Worm (Caenorhabditis elegans) whole organism, L4 larva: ENCODE data around the gene suex-1.

Experiments
- F10B5.3 ChIP-seq: sonication (generic microtip); optimal IDR thresholded peaks from 2 replicates; lab custom pipeline; 2016; ENCODE audit warnings: mild to moderate bottlenecking, missing genetic modification characterization, missing compliant biosample characterization
- F26F4.8 ChIP-seq: fragments of 200-800 bp; sonication (Bioruptor generic); conservative IDR thresholded peaks from 2 replicates; pipeline ENCODE4 v1.3.6; 2022; ENCODE audit warnings: missing genetic modification characterization, missing compliant biosample characterization
- F37D6.2 ChIP-seq: sonication (generic microtip); optimal IDR thresholded peaks from 2 replicates; lab custom pipeline; 2016; ENCODE audit warnings: mild to moderate bottlenecking, missing genetic modification characterization, missing compliant biosample characterization
- F44E2.7 ChIP-seq: fragments of 200-800 bp; sonication (Bioruptor generic); IDR thresholded peaks from 2 replicates; pipeline ENCODE4 v2.1.2; 2022; ENCODE audit warnings: missing genetic modification characterization, missing compliant biosample characterization
- Y48G9A.11 ChIP-seq: fragments of 200-800 bp; sonication (Bioruptor generic); IDR thresholded peaks from 2 replicates; pipeline ENCODE4 v1.3.6; 2022; ENCODE audit warnings: missing genetic modification reagents, missing genetic modification characterization, missing compliant biosample characterization
- Y5F2A.4 ChIP-seq: fragments of 200-800 bp; sonication (Bioruptor generic); optimal IDR thresholded peaks from 2 replicates; lab custom pipeline; 2018; ENCODE audit warnings: mild to moderate bottlenecking, missing genetic modification characterization, missing compliant biosample characterization
- Y75B8A.6 ChIP-seq: fragments of 200-800 bp; sonication (Bioruptor generic); IDR thresholded peaks from 2 replicates; pipeline ENCODE4 v1.3.6; 2022; ENCODE audit warnings: missing genetic modification reagents, missing genetic modification characterization, missing compliant biosample characterization
- ZK337.2 ChIP-seq: fragments of 200-800 bp; sonication (Bioruptor generic); IDR thresholded peaks from 2 replicates; pipeline ENCODE4 v1.3.6; 2022; ENCODE audit warnings: missing genetic modification reagents, missing genetic modification characterization, missing compliant biosample characterization
- ZK546.5 ChIP-seq, 2 experiments: sonication (generic microtip); optimal IDR thresholded peaks; 2 replicates each; lab custom pipeline; 2017; ENCODE audit warnings: missing biosample characterization in 2 of 2, missing genetic modification characterization in 2 of 2
- aly-2 ChIP-seq: sonication (generic microtip); optimal IDR thresholded peaks from 2 replicates; lab custom pipeline; 2018; ENCODE audit warnings: missing biosample characterization, missing genetic modification characterization
- attf-4 ChIP-seq: sonication (generic microtip); optimal IDR thresholded peaks from 3 replicates; lab custom pipeline; 2017; ENCODE audit warnings: missing biosample characterization, missing genetic modification characterization
- daf-16 ChIP-seq, 3 experiments: sonication (generic microtip); optimal IDR thresholded peaks; 2 replicates each; lab custom pipeline; 2016 to 2017; ENCODE audit warnings: missing genetic modification characterization in 3 of 3, missing genetic modification reagents in 3 of 3, mild to moderate bottlenecking in 2 of 3, missing compliant biosample characterization in 2 of 3, missing biosample characterization in 1 of 3, moderate library complexity in 1 of 3
- daf-8 ChIP-seq: fragments of 200-800 bp; sonication (Bioruptor generic); IDR thresholded peaks from 2 replicates; pipeline ENCODE4 v1.3.6; 2022; ENCODE audit warnings: missing genetic modification characterization, missing compliant biosample characterization
- dmd-9 ChIP-seq: fragments of 200-800 bp; sonication (Bioruptor generic); IDR thresholded peaks from 2 replicates; pipeline ENCODE4 v1.3.6; 2022; ENCODE audit warnings: missing genetic modification reagents, missing genetic modification characterization, missing compliant biosample characterization
- fos-1 ChIP-seq: fragments of 150-350 bp; optimal IDR thresholded peaks from 2 replicates; lab custom pipeline; 2014; ENCODE audit warnings: missing biosample characterization, missing genetic modification characterization
- gei-8 ChIP-seq: fragments of 200-800 bp; sonication (Bioruptor generic); optimal IDR thresholded peaks from 2 replicates; lab custom pipeline; 2018; ENCODE audit warnings: mild to moderate bottlenecking, missing genetic modification characterization, missing compliant biosample characterization
- hif-1 ChIP-seq, 2 experiments: sonication (generic microtip); optimal IDR thresholded peaks; 2 replicates each; lab custom pipeline; 2016 to 2017; ENCODE audit warnings: missing compliant biosample characterization in 2 of 2, missing genetic modification characterization in 2 of 2, missing genetic modification reagents in 2 of 2, missing genotype in 2 of 2, mild to moderate bottlenecking in 1 of 2
- hlh-11 ChIP-seq: fragments of 200-800 bp; sonication (Bioruptor generic); optimal IDR thresholded peaks from 2 replicates; lab custom pipeline; 2018; ENCODE audit warnings: mild to moderate bottlenecking, missing genetic modification characterization, missing compliant biosample characterization
- hmg-1.1 ChIP-seq: fragments of 200-800 bp; sonication (Bioruptor generic); IDR thresholded peaks from 2 replicates; pipeline ENCODE4 v1.3.6; 2022; ENCODE audit warnings: missing genetic modification reagents, missing genetic modification characterization, missing compliant biosample characterization
- jun-1 ChIP-seq: fragments of 150-350 bp; optimal IDR thresholded peaks from 2 replicates; lab custom pipeline; 2014; ENCODE audit warnings: missing biosample characterization, missing genetic modification reagents, missing genetic modification characterization
- lin-38 ChIP-seq: fragments of 200-800 bp; sonication (Bioruptor generic); IDR thresholded peaks from 2 replicates; pipeline ENCODE4 v1.3.6; 2022; ENCODE audit warnings: missing genetic modification reagents, missing genetic modification characterization, missing compliant biosample characterization
- lin-39 ChIP-seq: fragments of 150-350 bp; optimal IDR thresholded peaks from 2 replicates; lab custom pipeline; 2014; ENCODE audit warnings: missing biosample characterization, missing genetic modification reagents, missing genetic modification characterization
- madf-5 ChIP-seq, 2 experiments: fragments of 200-800 bp; sonication (Bioruptor generic); IDR thresholded peaks; 2 replicates each; pipeline ENCODE4 v1.3.6; 2022; ENCODE audit warnings: missing compliant biosample characterization in 2 of 2, missing genetic modification characterization in 2 of 2
- madf-9 ChIP-seq: fragments of 200-800 bp; sonication (Bioruptor generic); conservative IDR thresholded peaks from 2 replicates; pipeline ENCODE4 v1.3.6; 2022; ENCODE audit warnings: missing genetic modification reagents, missing genetic modification characterization, missing compliant biosample characterization
- mxl-2 ChIP-seq: fragments of 200-800 bp; sonication (Bioruptor generic); conservative IDR thresholded peaks from 2 replicates; pipeline ENCODE4 v1.3.6; 2022; ENCODE audit warnings: missing genetic modification reagents, missing genetic modification characterization, missing compliant biosample characterization
- nhr-10 ChIP-seq: fragments of 150-350 bp; optimal IDR thresholded peaks from 2 replicates; lab custom pipeline; 2014; ENCODE audit warnings: missing biosample characterization, missing genetic modification characterization
- nhr-102 ChIP-seq: sonication (generic microtip); optimal IDR thresholded peaks from 2 replicates; lab custom pipeline; 2016; ENCODE audit warnings: mild to moderate bottlenecking, missing genetic modification characterization, moderate library complexity, missing compliant biosample characterization
- nhr-11 ChIP-seq: fragments of 150-350 bp; optimal IDR thresholded peaks from 2 replicates; lab custom pipeline; 2014; ENCODE audit warnings: missing biosample characterization, missing genetic modification characterization
- nhr-111 ChIP-seq: fragments of 200-800 bp; sonication (Bioruptor generic); optimal IDR thresholded peaks from 2 replicates; lab custom pipeline; 2018; ENCODE audit warnings: mild to moderate bottlenecking, missing genetic modification characterization, missing compliant biosample characterization
- nhr-25 ChIP-seq: sonication (generic microtip); optimal IDR thresholded peaks from 2 replicates; lab custom pipeline; 2017; ENCODE audit warnings: missing genetic modification characterization, mild to moderate bottlenecking, missing compliant biosample characterization, antibody characterized with exemption, moderate library complexity, borderline replicate concordance; ENCODE audit not compliant: insufficient read depth
- nhr-28 ChIP-seq: fragments of 150-350 bp; optimal IDR thresholded peaks from 2 replicates; lab custom pipeline; 2014; ENCODE audit warnings: missing biosample characterization, missing genetic modification characterization
- nhr-42 ChIP-seq: fragments of 200-800 bp; sonication (Bioruptor generic); IDR thresholded peaks from 2 replicates; pipeline ENCODE4 v1.3.6; 2022; ENCODE audit warnings: missing genetic modification characterization, missing compliant biosample characterization
- nhr-48 ChIP-seq: sonication (generic microtip); optimal IDR thresholded peaks from 2 replicates; lab custom pipeline; 2016; ENCODE audit warnings: mild to moderate bottlenecking, missing genetic modification characterization, missing compliant biosample characterization
- nhr-77 ChIP-seq: fragments of 150-350 bp; optimal IDR thresholded peaks from 2 replicates; lab custom pipeline; 2014; ENCODE audit warnings: missing biosample characterization, missing genetic modification characterization
- pha-4 ChIP-seq, 2 experiments: fragments of 150-350 bp in 1 of 2; fragments of 200-800 bp in 1 of 2; sonication (Bioruptor generic) in 1 of 2; IDR thresholded peaks in 1 of 2; optimal IDR thresholded peaks in 1 of 2; 2 replicates each; pipeline versions ENCODE4 v1.3.6 to Lab custom; 2014 to 2022; ENCODE audit warnings: missing genetic modification characterization in 2 of 2, missing genetic modification reagents in 2 of 2, missing biosample characterization in 1 of 2, missing compliant biosample characterization in 1 of 2
- set-16 ChIP-seq: fragments of 200-800 bp; sonication (Bioruptor generic); IDR thresholded peaks from 2 replicates; pipeline ENCODE4 v1.3.6; 2022; ENCODE audit warnings: missing genetic modification reagents, missing genetic modification characterization, missing compliant biosample characterization
- skn-1 ChIP-seq: fragments of 150-350 bp; optimal IDR thresholded peaks from 2 replicates; lab custom pipeline; 2014; ENCODE audit warnings: missing biosample characterization, missing genetic modification characterization
- zag-1 ChIP-seq: fragments of 150-350 bp; optimal IDR thresholded peaks from 2 replicates; lab custom pipeline; 2014; ENCODE audit warnings: missing biosample characterization, missing genetic modification characterization
- zip-11 ChIP-seq: fragments of 200-800 bp; sonication (Bioruptor generic); IDR thresholded peaks from 2 replicates; pipeline ENCODE4 v1.3.6; 2022; ENCODE audit warnings: missing genetic modification characterization, missing compliant biosample characterization
- ztf-7 ChIP-seq: fragments of 150-350 bp; optimal IDR thresholded peaks from 2 replicates; lab custom pipeline; 2014; ENCODE audit warnings: missing biosample characterization, missing genetic modification characterization

The suex-1 gene

DNA sequence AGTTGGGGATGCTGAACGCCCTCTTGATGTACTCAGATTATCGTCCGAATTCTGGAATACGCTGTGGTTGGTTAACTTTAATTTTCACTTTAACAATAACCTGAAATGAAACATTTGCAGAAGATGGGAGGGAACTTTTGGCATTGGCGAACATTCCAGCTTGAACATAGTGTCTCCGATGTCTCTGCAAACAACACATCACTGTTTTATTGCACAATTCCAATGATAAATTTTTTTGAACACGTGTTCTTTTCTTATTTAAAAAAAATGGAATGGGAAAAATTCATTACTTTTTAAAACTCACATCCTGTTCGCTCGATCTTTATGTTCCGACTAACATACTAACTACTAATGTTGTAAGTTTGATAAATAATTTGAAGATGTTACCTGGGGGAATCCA, 2.4 kb upstream of the suex-1 start, which contains the start of gene fzy-1:
Gene fzy-1 (plus strand): TSS at position 301 of the 400 bp plus-strand sequence.
- TF ChIP-seq gei-8 (no peak), nhr-48 (no peak), fos-1 (tag; lab: Kevin White, UChicago) (no peak), nhr-102 (no peak), daf-16 (GFP tag; optimal IDR thresholded peaks at IDR 0.05; lab: Kevin White, UChicago) (no peak), daf-16 (tag; optimal IDR thresholded peaks at IDR 0.05; lab: Kevin White, UChicago) (no peak), madf-5 (GFP tag; IDR thresholded peaks at IDR 0.05; lab: Robert Waterston, UW) (no peak), dmd-9 (GFP tag; lab: Robert Waterston, UW) (no peak), hif-1 (tag; optimal IDR thresholded peaks at IDR 0.05; lab: Kevin White, UChicago) (no peak), Y5F2A.4 (GFP tag; lab: Kevin White, UChicago) (no peak), hmg-1.1 (GFP tag; lab: Robert Waterston, UW) (no peak), nhr-11 (tag; lab: Kevin White, UChicago) (no peak)

ce11 chrII:5497541-5497940, 515 bp downstream of the suex-1 start:
- TF ChIP-seq fos-1 (tag; lab: Kevin White, UChicago): no peak
- TF ChIP-seq zag-1 (tag; lab: Kevin White, UChicago): no peak
- no peak for TF ChIP-seq mxl-2 (GFP tag; lab: Robert Waterston, UW)
- no peak for TF ChIP-seq Y75B8A.6 (GFP tag; lab: Robert Waterston, UW)
- no peak for TF ChIP-seq Y5F2A.4 (GFP tag; lab: Kevin White, UChicago)
- TF ChIP-seq F26F4.8: no peak
- TF ChIP-seq gei-8: no peak
- no peak for TF ChIP-seq aly-2 (tag; lab: Kevin White, UChicago)
- no peak for TF ChIP-seq lin-38 (GFP tag; lab: Robert Waterston, UW)
- TF ChIP-seq, all 104 proteins: peak for 0

DNA sequence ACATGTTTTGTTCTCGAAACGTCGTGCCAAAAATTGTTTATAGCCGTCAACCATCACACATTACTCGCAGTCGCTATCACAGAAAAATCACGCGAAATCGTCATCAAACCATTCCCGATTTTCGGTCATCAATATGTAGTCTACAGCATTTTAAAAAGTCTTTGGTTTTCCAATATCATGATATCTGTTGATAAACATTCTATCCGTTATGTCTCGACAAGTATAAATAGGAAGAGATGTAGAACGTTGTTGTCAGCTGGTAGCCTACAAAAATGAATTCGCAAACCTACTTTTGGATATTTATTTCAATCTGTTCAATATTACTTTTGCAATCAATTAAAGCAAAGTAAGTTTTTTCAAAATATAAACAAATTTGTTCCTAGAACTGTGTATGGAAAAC, 1.7 kb downstream of the suex-1 start, which contains the start of gene F12A10.1:
Gene F12A10.1 (plus strand): TSS at position 166 of the 400 bp plus-strand sequence.
- TF ChIP-seq hlh-11 (peak; percentile 30), ZK337.2 (no peak), nhr-28 (peak; percentile 77)

ce11 chrII:5494405-5494804, 3.7 kb downstream of the suex-1 start, which contains the start of gene F12A10.6:
F12A10.6 (minus strand) TSS chrII:5494505.
- no peak for TF ChIP-seq attf-4 (tag; lab: Kevin White, UChicago)
- no peak for TF ChIP-seq madf-9 (GFP tag; lab: Robert Waterston, UW)
- TF ChIP-seq hmg-1.1 (GFP tag; lab: Robert Waterston, UW): no peak
- TF ChIP-seq nhr-42 (GFP tag; lab: Robert Waterston, UW): no peak
- no peak for TF ChIP-seq ztf-7 (tag; lab: Kevin White, UChicago)
- TF ChIP-seq skn-1 (tag; lab: Kevin White, UChicago): no peak
- TF ChIP-seq set-16 (GFP tag; lab: Robert Waterston, UW): no peak
- no peak for TF ChIP-seq nhr-77 (tag; lab: Kevin White, UChicago)
- no peak for TF ChIP-seq zip-11 (GFP tag; lab: Robert Waterston, UW)
- TF ChIP-seq nhr-111 (GFP tag; lab: Kevin White, UChicago): no peak

DNA sequence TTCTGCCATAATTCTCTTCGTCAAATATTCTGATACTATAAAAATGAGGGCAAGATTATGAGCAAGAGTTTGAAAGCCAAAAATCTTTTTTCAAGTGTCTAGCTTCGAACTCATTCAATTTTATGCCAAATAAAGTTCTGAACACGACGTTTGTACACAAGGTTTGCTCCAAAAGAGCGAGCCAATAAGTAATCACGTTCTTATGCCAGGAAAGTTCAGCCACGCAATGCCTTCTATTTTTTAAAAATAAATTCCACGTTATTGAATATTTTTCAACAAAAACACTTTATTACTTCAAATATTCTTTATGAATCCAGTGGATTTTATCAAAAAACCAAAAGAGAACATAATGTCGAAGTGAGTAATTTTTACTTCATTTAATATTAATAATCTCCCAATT, 10.2 kb downstream of the suex-1 start, which contains the start of gene nep-5:
Gene nep-5 (plus strand): TSS at position 301 of the 400 bp plus-strand sequence.
- TF ChIP-seq F44E2.7: no peak
- no peak for TF ChIP-seq daf-8 (GFP tag; lab: Robert Waterston, UW)
- no peak for TF ChIP-seq ZK546.5 (tag; optimal IDR thresholded peaks at IDR 0.05; lab: Kevin White, UChicago)
- TF ChIP-seq hlh-11: no peak
- no peak for TF ChIP-seq skn-1 (tag; lab: Kevin White, UChicago)
- TF ChIP-seq nhr-25 (tag; lab: Kevin White, UChicago): no peak
- TF ChIP-seq pha-4 (GFP tag; IDR thresholded peaks at IDR 0.05; lab: Robert Waterston, UW): no peak
- TF ChIP-seq pha-4 (tag; optimal IDR thresholded peaks at IDR 0.05; lab: Kevin White, UChicago): no peak
- TF ChIP-seq F37D6.2 (tag; lab: Kevin White, UChicago): no peak
- TF ChIP-seq nhr-10 (tag; lab: Kevin White, UChicago): no peak
- no peak for TF ChIP-seq aly-2 (tag; lab: Kevin White, UChicago)
- TF ChIP-seq lin-39 (tag; lab: Kevin White, UChicago): no peak
- no peak for TF ChIP-seq jun-1
- no peak for TF ChIP-seq fos-1 (tag; lab: Kevin White, UChicago)
- TF ChIP-seq nhr-42 (GFP tag; lab: Robert Waterston, UW): no peak
- TF ChIP-seq Y48G9A.11 (GFP tag; lab: Robert Waterston, UW): no peak
- no peak for TF ChIP-seq F10B5.3 (tag; lab: Kevin White, UChicago)
- TF ChIP-seq, all 104 proteins: peak for 0
